Worm (Caenorhabditis elegans): ENCODE data around the gene pod-1.
"Not testable (repeated sequence)": the region's sequence is repeated elsewhere in the genome, so short reads cannot be mapped to it uniquely, and the experiment has no call there.

- not testable (repeated sequence) for TF ChIP-seq flt-1, tab-1, T22C8.4 (GFP tag; IDR thresholded peaks at IDR 0.05)
Observed at ce11 chrIII:13498899-13499298, 25.0 kb downstream of the pod-1 start, which contains the start of gene T28A8.6.
